Worm (Caenorhabditis elegans): ENCODE results near the gene sdz-26.

Gene sdz-26

DNA sequence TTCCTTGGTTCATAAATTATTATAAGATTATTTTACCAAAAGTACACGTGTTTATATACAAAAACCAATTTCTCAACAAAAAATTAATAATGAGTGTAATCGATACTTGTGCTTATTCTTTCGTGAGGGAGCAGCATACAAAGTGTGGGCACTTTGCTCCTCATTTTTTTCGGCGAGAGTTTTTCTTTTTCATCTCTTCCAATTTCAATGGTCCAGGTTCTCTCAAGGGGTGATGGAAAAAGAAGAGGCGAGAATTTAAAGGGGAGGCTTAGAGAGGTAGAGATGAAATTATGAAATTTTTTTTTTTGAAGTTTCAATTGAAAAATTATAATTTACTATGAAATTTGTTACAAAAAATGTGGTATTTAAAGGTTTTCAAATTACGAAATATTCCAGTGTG is 35.4 kb downstream of the sdz-26 start:
- TF ChIP-seq unc-62 (GFP tag; optimal IDR thresholded peaks at IDR 0.05): no peak

ce11 chrII:14424791-14425190 is 43.2 kb downstream of the sdz-26 start, which contains the start of gene plx-2:
Gene plx-2, minus strand, starts transcription at chrII:14424891.
- TF ChIP-seq unc-62 (GFP tag; optimal IDR thresholded peaks at IDR 0.05): no peak

ce11 chrII:14427714-14428113 is 46.2 kb downstream of the sdz-26 start:
- TF ChIP-seq unc-62 (GFP tag; optimal IDR thresholded peaks at IDR 0.05): no peak

DNA sequence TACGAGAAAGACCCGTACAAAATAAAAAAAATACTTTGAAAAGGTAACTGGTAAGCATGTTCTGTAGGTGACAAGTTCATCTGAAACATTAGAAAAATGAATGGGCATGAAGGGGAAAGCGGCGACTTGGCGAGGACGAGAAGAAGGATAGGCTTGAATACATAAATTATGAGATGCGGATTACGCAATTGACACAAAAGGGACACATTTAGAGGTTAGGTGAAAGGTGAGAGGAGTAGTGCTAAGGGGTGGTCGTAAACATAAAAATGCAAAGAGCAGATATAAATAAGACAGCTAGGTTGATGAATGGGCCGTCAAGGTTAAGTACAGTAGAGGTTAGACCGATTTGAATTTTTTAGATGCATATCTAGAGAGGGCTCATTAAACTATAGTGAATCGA is 47.3 kb downstream of the sdz-26 start:
- no peak for TF ChIP-seq unc-62 (GFP tag; optimal IDR thresholded peaks at IDR 0.05)

- no peak for TF ChIP-seq unc-62 (GFP tag; optimal IDR thresholded peaks at IDR 0.05)
These were observed 50.5 kb downstream of the sdz-26 start for ce11 chrII:14432100-14432499.

Data from whole organism, dauer.